Fruit fly (Drosophila melanogaster) whole organism, wandering third instar larva: ENCODE data around the gene Top3beta.

ENCODE experiments used
- Abd-B ChIP-seq: fragments of >200 bp; optimal IDR thresholded peaks from 2 replicates; lab custom pipeline; 2017; ENCODE audit warnings: missing biosample characterization, missing genetic modification characterization
- CG32264 ChIP-seq: fragments of 200-800 bp; sonication (Bioruptor generic); optimal IDR thresholded peaks from 2 replicates; lab custom pipeline; 2016; ENCODE audit warnings: missing biosample characterization, missing genetic modification characterization
- CG9705 ChIP-seq: fragments of 200-800 bp; sonication (Bioruptor generic); optimal IDR thresholded peaks from 2 replicates; lab custom pipeline; 2018; ENCODE audit warnings: missing biosample characterization, mild to moderate bottlenecking, missing genetic modification characterization
- CrebA ChIP-seq: fragments of 200-800 bp; sonication (Bioruptor generic); optimal IDR thresholded peaks from 2 replicates; lab custom pipeline; 2016; ENCODE audit warnings: missing biosample characterization, mild to moderate bottlenecking, missing genetic modification characterization, borderline replicate concordance
- Dfd ChIP-seq: fragments of >200 bp; optimal IDR thresholded peaks from 2 replicates; lab custom pipeline; 2017; ENCODE audit warnings: missing biosample characterization, missing genetic modification characterization
- Dif ChIP-seq: fragments of 200-275, 200-300 bp; sonication (Bioruptor generic); optimal IDR thresholded peaks from 2 replicates; lab custom pipeline; 2018; ENCODE audit warnings: missing biosample characterization, missing genetic modification characterization; ENCODE audit not compliant: partially characterized antibody
- GATAd ChIP-seq: sonication (Bioruptor generic); optimal IDR thresholded peaks from 2 replicates; lab custom pipeline; 2016; ENCODE audit warnings: missing biosample characterization, missing genetic modification characterization
- HLH106 ChIP-seq: fragments of 200-800 bp; optimal IDR thresholded peaks from 3 replicates; lab custom pipeline; 2019; ENCODE audit warnings: missing biosample characterization, mild to moderate bottlenecking, missing genetic modification characterization, moderate library complexity
- Hnf4 ChIP-seq: fragments of 200-800 bp; sonication (Bioruptor generic); optimal IDR thresholded peaks from 2 replicates; lab custom pipeline; 2016; ENCODE audit warnings: missing biosample characterization, mild to moderate bottlenecking, missing genetic modification characterization
- Hr78 ChIP-seq: fragments of >200 bp; optimal IDR thresholded peaks from 2 replicates; lab custom pipeline; 2017; ENCODE audit warnings: missing biosample characterization, missing genetic modification characterization
- Hr83 ChIP-seq: fragments of 200-300 bp; sonication (Bioruptor generic); optimal IDR thresholded peaks from 2 replicates; lab custom pipeline; 2016; ENCODE audit warnings: missing biosample characterization, mild to moderate bottlenecking, missing genetic modification characterization, moderate library complexity; ENCODE audit not compliant: poor library complexity, severe bottlenecking
- Jra ChIP-seq: sonication (Bioruptor generic); optimal IDR thresholded peaks from 2 replicates; lab custom pipeline; 2016; ENCODE audit warnings: missing biosample characterization, missing genetic modification characterization
- Mio ChIP-seq: sonication (Bioruptor generic); optimal IDR thresholded peaks from 2 replicates; lab custom pipeline; 2016; ENCODE audit warnings: missing biosample characterization, missing genetic modification characterization
- Myc ChIP-seq: fragments of >200 bp; optimal IDR thresholded peaks from 2 replicates; lab custom pipeline; 2017
- N ChIP-seq: fragments of >200 bp; optimal IDR thresholded peaks from 2 replicates; lab custom pipeline; 2018; ENCODE audit warnings: missing biosample characterization, missing external identifiers, missing genetic modification characterization
- OdsH ChIP-seq: fragments of 200-800 bp; sonication (Bioruptor generic); optimal IDR thresholded peaks from 2 replicates; lab custom pipeline; 2016; ENCODE audit warnings: missing biosample characterization, mild to moderate bottlenecking, missing genetic modification characterization
- Rel ChIP-seq, 2 experiments: fragments of 200-800 bp; sonication (Bioruptor generic) in 1 of 2; optimal IDR thresholded peaks; 2 replicates in 1 of 2; 3 replicates in 1 of 2; lab custom pipeline; 2016 to 2019; ENCODE audit warnings: mild to moderate bottlenecking in 2 of 2, missing biosample characterization in 2 of 2, missing genetic modification characterization in 2 of 2, moderate library complexity in 1 of 2
- Sp1 ChIP-seq: fragments of 200-800 bp; sonication (Bioruptor generic); optimal IDR thresholded peaks from 3 replicates; lab custom pipeline; 2019; ENCODE audit warnings: missing biosample characterization, mild to moderate bottlenecking, missing genetic modification characterization, moderate library complexity
- Vsx2 ChIP-seq: fragments of 200-300, 225-300 bp; sonication (Bioruptor generic); optimal IDR thresholded peaks from 2 replicates; lab custom pipeline; 2018; ENCODE audit warnings: missing biosample characterization, missing genetic modification characterization; ENCODE audit not compliant: partially characterized antibody
- br ChIP-seq: fragments of 200-800 bp; sonication (Bioruptor generic); optimal IDR thresholded peaks from 2 replicates; lab custom pipeline; 2016; ENCODE audit warnings: missing biosample characterization, missing genetic modification characterization
- brk ChIP-seq: fragments of 200-800 bp; sonication (Bioruptor generic); optimal IDR thresholded peaks from 2 replicates; lab custom pipeline; 2016; ENCODE audit warnings: missing biosample characterization, mild to moderate bottlenecking, missing genetic modification characterization
- dl ChIP-seq, 2 experiments: fragments of 175-275, 200-275 bp in 1 of 2; fragments of 200-275 bp in 1 of 2; sonication (Bioruptor generic); optimal IDR thresholded peaks; lab custom pipeline; 2018; ENCODE audit warnings: mild to moderate bottlenecking in 2 of 2, missing biosample characterization in 2 of 2, missing genetic modification characterization in 2 of 2, moderate library complexity in 2 of 2; ENCODE audit not compliant: partially characterized antibody in 2 of 2, insufficient read depth in 1 of 2
- dmrt93B ChIP-seq: fragments of 200-800 bp; sonication (Bioruptor generic); optimal IDR thresholded peaks from 2 replicates; lab custom pipeline; 2018; ENCODE audit warnings: missing biosample characterization, mild to moderate bottlenecking, missing genetic modification characterization
- dsf ChIP-seq: sonication (Bioruptor generic); optimal IDR thresholded peaks from 2 replicates; lab custom pipeline; 2016; ENCODE audit warnings: missing biosample characterization, missing genetic modification characterization, borderline replicate concordance
- ey ChIP-seq: fragments of 200-800 bp; sonication (Bioruptor generic); optimal IDR thresholded peaks from 2 replicates; lab custom pipeline; 2016; ENCODE audit warnings: missing biosample characterization, missing genetic modification characterization
- foxo ChIP-seq, 2 experiments: fragments of 200-800 bp; sonication (Bioruptor generic); optimal IDR thresholded peaks; 2 replicates in 1 of 2; 3 replicates in 1 of 2; lab custom pipeline; 2016 to 2017; ENCODE audit warnings: missing biosample characterization in 2 of 2, missing genetic modification characterization in 2 of 2
- fru ChIP-seq: fragments of 200-800 bp; sonication (Bioruptor generic); optimal IDR thresholded peaks from 3 replicates; lab custom pipeline; 2016; ENCODE audit warnings: missing biosample characterization, mild to moderate bottlenecking, missing genetic modification characterization
- h ChIP-seq: fragments of 200-800 bp; sonication (Bioruptor generic); optimal IDR thresholded peaks from 3 replicates; lab custom pipeline; 2016; ENCODE audit warnings: missing biosample characterization, mild to moderate bottlenecking, missing genetic modification characterization
- jim ChIP-seq: fragments of 175-275, 200-325 bp; sonication (Bioruptor generic); optimal IDR thresholded peaks from 2 replicates; lab custom pipeline; 2016; ENCODE audit warnings: missing biosample characterization, mild to moderate bottlenecking, missing genetic modification characterization
- lola ChIP-seq: fragments of >200 bp; optimal IDR thresholded peaks from 2 replicates; lab custom pipeline; 2017; ENCODE audit warnings: missing biosample characterization, missing genetic modification characterization
- pan ChIP-seq: fragments of >200 bp; optimal IDR thresholded peaks from 2 replicates; lab custom pipeline; 2017
- psq ChIP-seq: fragments of 200-800 bp; sonication (Bioruptor generic); optimal IDR thresholded peaks from 3 replicates; lab custom pipeline; 2017; ENCODE audit warnings: missing biosample characterization, mild to moderate bottlenecking, missing genetic modification characterization, moderate library complexity
- rgr ChIP-seq: fragments of 200-800 bp; sonication (Bioruptor generic); optimal IDR thresholded peaks from 3 replicates; lab custom pipeline; 2016; ENCODE audit warnings: missing biosample characterization, mild to moderate bottlenecking, missing genetic modification characterization
- sage ChIP-seq: fragments of 200-800 bp; sonication (Bioruptor generic); optimal IDR thresholded peaks from 2 replicates; lab custom pipeline; 2016; ENCODE audit warnings: missing biosample characterization, mild to moderate bottlenecking, missing genetic modification characterization
- sv ChIP-seq: fragments of 200-800 bp; sonication (Bioruptor generic); optimal IDR thresholded peaks from 3 replicates; lab custom pipeline; 2016; ENCODE audit warnings: missing biosample characterization, missing genetic modification characterization
- tai ChIP-seq: sonication (Bioruptor generic); optimal IDR thresholded peaks from 2 replicates; lab custom pipeline; 2016; ENCODE audit warnings: missing biosample characterization, missing genetic modification characterization
- usp ChIP-seq: fragments of >200 bp; optimal IDR thresholded peaks from 2 replicates; lab custom pipeline; 2017; ENCODE audit warnings: missing biosample characterization, missing genetic modification characterization
- woc ChIP-seq: sonication (Bioruptor generic); optimal IDR thresholded peaks from 2 replicates; lab custom pipeline; 2016; ENCODE audit warnings: missing biosample characterization, mild to moderate bottlenecking, missing genetic modification characterization

The Top3beta gene

DNA sequence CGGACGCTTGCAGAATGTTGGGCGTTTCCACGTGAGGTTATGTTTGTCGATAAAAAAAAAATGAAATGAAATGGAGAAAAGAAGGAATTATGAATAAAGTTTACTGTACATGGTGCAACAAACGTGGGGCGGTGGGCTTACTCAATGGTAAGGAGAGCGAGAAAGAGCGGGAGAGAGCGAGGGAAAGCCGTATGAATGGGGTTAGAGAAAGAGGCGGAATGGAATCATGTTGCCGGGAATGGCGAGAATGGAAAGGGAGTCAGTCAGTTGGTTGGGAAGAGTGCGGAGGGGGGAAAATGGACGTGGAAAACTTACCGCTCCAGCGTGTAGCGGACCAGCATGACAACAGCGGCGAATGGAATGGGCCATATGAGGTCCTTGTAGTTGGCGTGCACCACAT, 21.7 kb downstream of the Top3beta start:
- TF ChIP-seq OdsH (GFP tag; lab: Kevin White, UChicago) (no peak), Jra (GFP tag; lab: Kevin White, UChicago) (no peak), Abd-B (GFP tag; lab: Kevin White, UChicago) (no peak), Hr83 (GFP tag; lab: Kevin White, UChicago) (no peak), Myc (no peak)

DNA sequence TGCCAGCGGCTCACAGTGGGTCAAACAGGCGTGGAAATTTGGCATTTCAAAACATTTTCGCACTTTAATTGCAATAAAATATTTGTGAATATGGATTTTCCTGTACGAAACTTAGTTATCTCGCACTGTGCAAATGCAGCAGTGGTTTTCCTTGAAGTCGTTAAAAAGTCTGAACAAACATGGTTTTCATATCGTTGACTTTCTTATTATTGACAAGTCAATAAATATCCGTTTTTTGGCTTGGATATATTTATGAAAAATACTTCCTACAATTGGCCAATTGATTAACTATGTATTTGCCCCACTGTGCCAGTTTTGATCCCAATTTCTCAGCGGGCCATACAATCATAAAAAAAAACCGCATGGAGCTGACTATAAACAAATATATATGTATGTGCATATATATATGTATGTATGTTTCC, 22.3 kb downstream of the Top3beta start:
- peak; percentile 19 for TF ChIP-seq CG9705 (GFP tag; lab: Kevin White, UChicago)
- TF ChIP-seq dmrt93B, result peak; percentile 77
- TF ChIP-seq sage (GFP tag; lab: Kevin White, UChicago), result peak; percentile 83
- TF ChIP-seq psq (GFP tag; lab: Kevin White, UChicago), result peak; percentile 81
- peak; percentile 92 for TF ChIP-seq fru (GFP tag; lab: Kevin White, UChicago)
- TF ChIP-seq rgr, result peak; percentile 91
- TF ChIP-seq brk (GFP tag; lab: Kevin White, UChicago), result no peak
- TF ChIP-seq HLH106 (tag; lab: Kevin White, UChicago), result peak; percentile 79
- TF ChIP-seq Mio (GFP tag; lab: Kevin White, UChicago), result peak; percentile 47
- no peak for TF ChIP-seq Dif (GFP tag; lab: Kevin White, UChicago)
- no peak for TF ChIP-seq tai
- no peak for TF ChIP-seq GATAd
- TF ChIP-seq foxo (GFP tag; optimal IDR thresholded peaks at IDR 0.05; lab: Kevin White, UChicago), result peak; percentile 63 to 93
- TF ChIP-seq Jra (GFP tag; lab: Kevin White, UChicago), result peak; percentile 65
- no peak for TF ChIP-seq Hr83 (GFP tag; lab: Kevin White, UChicago)
- no peak for TF ChIP-seq Vsx2
- no peak for TF ChIP-seq Dfd (GFP tag; lab: Kevin White, UChicago)
- peak; percentile 71 for TF ChIP-seq Rel (GFP tag; optimal IDR thresholded peaks at IDR 0.05; lab: Kevin White, UChicago)
- TF ChIP-seq Rel (tag; optimal IDR thresholded peaks at IDR 0.05; lab: Kevin White, UChicago), result no peak
- peak; percentile 80 for TF ChIP-seq woc (GFP tag; lab: Kevin White, UChicago)
- TF ChIP-seq h (GFP tag; lab: Kevin White, UChicago), result peak; percentile 92
- TF ChIP-seq jim (GFP tag; lab: Kevin White, UChicago), result no peak
- peak; percentile 11 for TF ChIP-seq dsf (GFP tag; lab: Kevin White, UChicago)
- TF ChIP-seq dl (GFP tag; optimal IDR thresholded peaks at IDR 0.05; lab: Kevin White, UChicago; ENCODE audit: insufficient read depth in 1 of 2, partially characterized antibody in 2 of 2), result no peak
- no peak for TF ChIP-seq CrebA
- peak; percentile 79 for TF ChIP-seq Sp1 (GFP tag; lab: Kevin White, UChicago)
- no peak for TF ChIP-seq Abd-B (GFP tag; lab: Kevin White, UChicago)
- TF ChIP-seq lola (GFP tag; lab: Kevin White, UChicago), result no peak
- TF ChIP-seq OdsH (GFP tag; lab: Kevin White, UChicago), result peak; percentile 91
- no peak for TF ChIP-seq Hr78
- peak; percentile 58 for TF ChIP-seq CG32264 (GFP tag; lab: Kevin White, UChicago)
- peak; percentile 94 for TF ChIP-seq sv (GFP tag; lab: Kevin White, UChicago)
- no peak for TF ChIP-seq N (GFP tag; lab: Kevin White, UChicago)
- no peak for TF ChIP-seq usp
- no peak for TF ChIP-seq pan (lab: Kevin White, UChicago)
- TF ChIP-seq Myc, result no peak
- TF ChIP-seq br (GFP tag; lab: Kevin White, UChicago), result peak; percentile 92
- peak; percentile 76 for TF ChIP-seq Hnf4 (GFP tag; lab: Kevin White, UChicago)
- peak; percentile 89 for TF ChIP-seq ey (GFP tag; lab: Kevin White, UChicago)

DNA sequence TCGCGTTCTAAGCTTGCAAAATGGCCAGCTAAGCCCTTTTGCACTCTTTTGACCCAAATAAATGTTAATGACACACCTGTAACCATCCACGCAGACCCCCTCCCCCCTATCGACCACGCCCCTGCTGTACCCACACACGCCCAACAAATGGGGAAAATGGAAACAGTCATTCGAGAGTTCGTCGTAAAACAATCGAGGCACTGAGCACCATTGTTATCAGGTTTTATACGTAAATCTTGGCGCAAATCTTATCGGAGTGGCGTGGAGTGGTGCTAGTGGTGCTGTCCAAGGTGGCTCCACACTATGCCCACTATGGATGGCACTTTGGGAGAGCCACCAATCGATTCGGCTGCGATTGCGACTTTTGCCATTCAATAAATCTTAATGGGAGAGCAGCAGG, 23.3 kb downstream of the Top3beta start:
- no peak for TF ChIP-seq CrebA
- TF ChIP-seq CG32264 (GFP tag; lab: Kevin White, UChicago), result no peak
- no peak for TF ChIP-seq Myc
- no peak for TF ChIP-seq GATAd
- no peak for TF ChIP-seq Hnf4 (GFP tag; lab: Kevin White, UChicago)
- no peak for TF ChIP-seq usp
- no peak for TF ChIP-seq Vsx2
- TF ChIP-seq, all 38 proteins: peak for 0
